Worm (Caenorhabditis elegans) whole organism, mixed stage, embryonic: Measurements from ENCODE around the gene mltn-9.

Experiments used
- ceh-43 ChIP-seq: fragments of 200-800 bp; sonication (Bioruptor generic); optimal IDR thresholded peaks from 2 replicates; lab custom pipeline; 2018; ENCODE audit warnings: mild to moderate bottlenecking, missing genetic modification characterization, moderate library complexity, missing compliant biosample characterization
- ces-1 ChIP-seq: fragments of 150-350 bp; optimal IDR thresholded peaks from 2 replicates; lab custom pipeline; 2014; ENCODE audit warnings: missing biosample characterization, missing genetic modification reagents, missing genetic modification characterization
- elt-1 ChIP-seq: sonication (generic microtip); optimal IDR thresholded peaks from 2 replicates; lab custom pipeline; 2017; ENCODE audit warnings: missing genetic modification characterization, mild to moderate bottlenecking, missing compliant biosample characterization, antibody characterized with exemption, moderate library complexity, borderline replicate concordance; ENCODE audit not compliant: insufficient read depth
- elt-3 ChIP-seq: fragments of 150-350 bp; optimal IDR thresholded peaks from 2 replicates; lab custom pipeline; 2014; ENCODE audit warnings: missing biosample characterization, missing genetic modification characterization
- lin-13 ChIP-seq: fragments of 150-350 bp; optimal IDR thresholded peaks from 2 replicates; lab custom pipeline; 2014; ENCODE audit warnings: missing biosample characterization, missing genetic modification characterization
- pha-4 ChIP-seq: fragments of 150-350 bp; optimal IDR thresholded peaks from 2 replicates; lab custom pipeline; 2018; ENCODE audit warnings: missing biosample characterization, missing genetic modification reagents, missing genetic modification characterization
- unc-39 ChIP-seq: fragments of 150-350 bp; optimal IDR thresholded peaks from 2 replicates; lab custom pipeline; 2014; ENCODE audit warnings: missing biosample characterization, missing genetic modification characterization

DNA sequence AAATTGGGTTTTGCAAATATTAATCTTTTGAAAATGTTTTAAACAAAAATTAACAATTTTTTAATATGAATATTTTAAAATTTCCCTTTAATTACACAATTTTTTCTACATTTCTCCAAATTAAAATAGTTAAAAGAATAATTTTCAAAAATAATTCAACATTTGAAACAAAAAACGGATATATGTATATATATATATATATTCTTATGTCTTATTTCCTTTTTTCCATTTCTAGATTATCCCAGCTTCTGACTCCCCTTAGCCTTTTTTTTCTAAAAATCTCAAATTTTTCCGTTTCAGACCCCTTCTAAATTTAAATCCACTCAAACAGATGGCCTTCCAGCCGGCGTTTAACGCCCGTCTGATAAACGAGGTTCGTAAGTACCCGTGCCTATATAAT lies 42.5 kb upstream of the mltn-9 start, which contains the start of gene madf-5:
- TF ChIP-seq elt-3 (no peak), lin-13 (no peak), pha-4 (tag; lab: Kevin White, UChicago) (no peak), ces-1 (GFP tag; lab: Kevin White, UChicago) (no peak), unc-39 (no peak), elt-1 (tag; lab: Kevin White, UChicago) (no peak), ceh-43 (GFP tag; lab: Kevin White, UChicago) (no peak)
